Worm (Caenorhabditis elegans) whole organism, L1 larva: Measurements from ENCODE around the gene F28G4.2.

Experiments used
- C34B4.2 ChIP-seq: sonication (generic microtip); optimal IDR thresholded peaks from 2 replicates; lab custom pipeline; 2017; ENCODE audit warnings: mild to moderate bottlenecking, missing genetic modification characterization, missing compliant biosample characterization
- ama-1 ChIP-seq: fragments of 150-350 bp; optimal IDR thresholded peaks from 2 replicates; lab custom pipeline; 2014
- ceh-82 ChIP-seq, 3 experiments: fragments of 150-350 bp in 1 of 3; sonication (generic microtip) in 2 of 3; optimal IDR thresholded peaks; 2 replicates each; lab custom pipeline; 2014 to 2017; ENCODE audit warnings: missing biosample characterization in 3 of 3, missing genetic modification characterization in 3 of 3
- dpl-1 ChIP-seq, 3 experiments: fragments of 150-350 bp in 2 of 3; sonication (generic microtip) in 1 of 3; optimal IDR thresholded peaks; 2 replicates each; lab custom pipeline; 2014 to 2017; ENCODE audit warnings: missing biosample characterization in 3 of 3, missing genetic modification characterization in 3 of 3, missing genetic modification reagents in 3 of 3
- fkh-10 ChIP-seq: sonication (generic microtip); optimal IDR thresholded peaks from 2 replicates; lab custom pipeline; 2017; ENCODE audit warnings: missing biosample characterization, missing genetic modification reagents, missing genetic modification characterization
- lsy-2 ChIP-seq, 2 experiments: fragments of 150-350 bp; optimal IDR thresholded peaks; 2 replicates each; lab custom pipeline; 2014; ENCODE audit warnings: missing biosample characterization in 2 of 2, missing genetic modification characterization in 2 of 2
- mep-1 ChIP-seq: fragments of 150-350 bp; optimal IDR thresholded peaks from 2 replicates; lab custom pipeline; 2014; ENCODE audit warnings: missing biosample characterization, missing genetic modification characterization
- unc-62 ChIP-seq: fragments of 150-350 bp; optimal IDR thresholded peaks from 2 replicates; lab custom pipeline; 2014; ENCODE audit warnings: missing biosample characterization, missing genetic modification reagents, missing genetic modification characterization

- TF ChIP-seq fkh-10 (GFP tag; lab: Kevin White, UChicago): no peak
- TF ChIP-seq C34B4.2 (tag; lab: Kevin White, UChicago): no peak
- no peak for TF ChIP-seq ama-1 (lab: Kevin White, UChicago)
- TF ChIP-seq ceh-82 (tag; optimal IDR thresholded peaks at IDR 0.05; lab: Kevin White, UChicago): no peak
- no peak for TF ChIP-seq lsy-2 (tag; optimal IDR thresholded peaks at IDR 0.05; lab: Kevin White, UChicago)
- TF ChIP-seq mep-1 (tag; lab: Kevin White, UChicago): no peak
- TF ChIP-seq dpl-1 (GFP tag; optimal IDR thresholded peaks at IDR 0.05; lab: Kevin White, UChicago): no peak
- no peak for TF ChIP-seq unc-62 (GFP tag; lab: Kevin White, UChicago)
Measured at ce11 chrV:16302439-16302838, 20.3 kb upstream of the F28G4.2 start, which contains the start of the genes C31A11.13 and oac-6.
